Worm (Caenorhabditis elegans): ENCODE results near the gene fshr-1.

fshr-1 gene

ce11 chrV:9911165-9911564 lies 21.5 kb downstream of the fshr-1 start:
- TF ChIP-seq attf-5 (GFP tag; optimal IDR thresholded peaks at IDR 0.05) (no peak), aptf-2 (GFP tag; conservative IDR thresholded peaks at IDR 0.05) (no peak), lin-54 (GFP tag; optimal IDR thresholded peaks at IDR 0.05) (no peak), pha-4 (tag; optimal IDR thresholded peaks at IDR 0.05) (no peak), snpc-4 (GFP tag; optimal IDR thresholded peaks at IDR 0.05) (no peak), snpc-4 (tag; optimal IDR thresholded peaks at IDR 0.05) (no peak), sptf-2 (GFP tag; optimal IDR thresholded peaks at IDR 0.05) (no peak), rpc-1 (optimal IDR thresholded peaks at IDR 0.05) (no peak), rpc-1 (tag; optimal IDR thresholded peaks at IDR 0.05) (no peak), egl-18 (GFP tag; IDR thresholded peaks at IDR 0.05) (no peak), sea-2 (GFP tag; IDR thresholded peaks at IDR 0.05) (no peak), ZK185.1 (tag; optimal IDR thresholded peaks at IDR 0.05; ENCODE audit: poor library complexity, severe bottlenecking) (no peak), lsl-1 (GFP tag; optimal IDR thresholded peaks at IDR 0.05) (no peak)

- TF ChIP-seq snpc-3.4 (tag; optimal IDR thresholded peaks at IDR 0.05) (no peak), snpc-4 (GFP tag; optimal IDR thresholded peaks at IDR 0.05) (no peak), snpc-4 (tag; optimal IDR thresholded peaks at IDR 0.05) (no peak), him-1 (tag; optimal IDR thresholded peaks at IDR 0.05) (no peak), F39B2.1 (GFP tag; IDR thresholded peaks at IDR 0.05) (no peak), nfya-1 (tag; optimal IDR thresholded peaks at IDR 0.05; ENCODE audit: borderline replicate concordance, insufficient read depth) (no peak), pha-4 (tag; optimal IDR thresholded peaks at IDR 0.05) (no peak), B0336.3 (GFP tag; IDR thresholded peaks at IDR 0.05) (no peak)
These were observed 24.2 kb downstream of the fshr-1 start, which contains the start of gene fipr-10 for ce11 chrV:9913863-9914262. TSS of gene fipr-10 (plus strand) at chrV:9914163.

- TF ChIP-seq cebp-2 (GFP tag; IDR thresholded peaks at IDR 0.05), result no peak
- TF ChIP-seq lir-1 (GFP tag; conservative IDR thresholded peaks at IDR 0.05), result no peak
- TF ChIP-seq fkh-3 (tag; optimal IDR thresholded peaks at IDR 0.05), result no peak
- TF ChIP-seq nhr-120 (GFP tag; IDR thresholded peaks at IDR 0.05), result no peak
- no peak for TF ChIP-seq mes-4 (tag; optimal IDR thresholded peaks at IDR 0.05)
- TF ChIP-seq madf-8 (GFP tag; conservative IDR thresholded peaks at IDR 0.05), result no peak
- TF ChIP-seq madf-3 (GFP tag; IDR thresholded peaks at IDR 0.05), result no peak
- TF ChIP-seq hlh-26 (GFP tag; conservative IDR thresholded peaks at IDR 0.05), result no peak
- TF ChIP-seq K12H6.12 (tag; optimal IDR thresholded peaks at IDR 0.05), result no peak
- TF ChIP-seq atf-7 (tag; optimal IDR thresholded peaks at IDR 0.05), result no peak
- no peak for TF ChIP-seq aptf-3 (GFP tag; IDR thresholded peaks at IDR 0.05)
- TF ChIP-seq B0336.3 (GFP tag; IDR thresholded peaks at IDR 0.05), result no peak
- no peak for TF ChIP-seq pha-4 (tag; optimal IDR thresholded peaks at IDR 0.05)
- TF ChIP-seq unc-62 (GFP tag; optimal IDR thresholded peaks at IDR 0.05), result no peak
- TF ChIP-seq madf-10 (tag; optimal IDR thresholded peaks at IDR 0.05), result no peak
These were observed 25.4 kb downstream of the fshr-1 start, which contains the start of gene mec-9 for ce11 chrV:9915021-9915420. TSS of gene mec-9 (minus strand) at chrV:9915121.

ce11 chrV:9916665-9917064 lies 27.0 kb downstream of the fshr-1 start, which contains the start of gene C50H2.4:
TSS of gene C50H2.4 (plus strand) at chrV:9916965.
- TF ChIP-seq B0336.3 (GFP tag; IDR thresholded peaks at IDR 0.05) (no peak), lag-1 (GFP tag; IDR thresholded peaks at IDR 0.05) (no peak), nfyb-1 (GFP tag; IDR thresholded peaks at IDR 0.05) (no peak), unc-62 (GFP tag; optimal IDR thresholded peaks at IDR 0.05) (no peak), ceh-79 (tag; optimal IDR thresholded peaks at IDR 0.05) (no peak)

- no peak for TF ChIP-seq cebp-2 (GFP tag; IDR thresholded peaks at IDR 0.05)
- TF ChIP-seq let-607 (tag; optimal IDR thresholded peaks at IDR 0.05), result no peak
- no peak for TF ChIP-seq die-1 (tag; optimal IDR thresholded peaks at IDR 0.05)
- no peak for TF ChIP-seq attf-3 (GFP tag; conservative IDR thresholded peaks at IDR 0.05)
- no peak for TF ChIP-seq unc-130 (GFP tag; optimal IDR thresholded peaks at IDR 0.05)
- no peak for TF ChIP-seq Y56A3A.18 (GFP tag; IDR thresholded peaks at IDR 0.05)
- no peak for TF ChIP-seq ztf-26 (tag; optimal IDR thresholded peaks at IDR 0.05)
- no peak for TF ChIP-seq lin-54 (GFP tag; optimal IDR thresholded peaks at IDR 0.05)
These were observed 28.8 kb downstream of the fshr-1 start, which contains the start of gene C50H2.5 for ce11 chrV:9918410-9918809. TSS of gene C50H2.5 (plus strand) at chrV:9918710.

Data from whole organism, young adult.